Worm (Caenorhabditis elegans): ENCODE measurements around the gene ldp-1.

DNA sequence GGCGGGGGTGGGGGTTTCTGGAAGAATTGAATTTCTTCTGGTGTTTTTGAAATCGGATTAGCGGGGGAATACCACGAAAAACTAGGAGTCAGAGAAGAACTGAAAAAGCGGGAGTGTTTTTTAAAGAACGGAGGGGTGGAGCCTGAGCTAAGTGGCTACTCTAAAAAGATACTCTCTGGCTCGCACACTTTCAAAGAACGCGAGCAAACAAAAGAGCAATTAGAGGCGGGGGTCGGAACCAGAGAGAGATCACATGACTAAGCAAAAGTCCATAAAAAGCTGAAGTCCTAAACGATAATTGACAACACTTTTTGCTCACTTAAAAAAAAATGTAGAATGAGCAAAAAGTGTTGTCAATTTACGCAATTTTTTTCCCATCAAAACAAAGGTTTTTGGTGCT is 7.0 kb downstream of the ldp-1 start:
- TF ChIP-seq pha-2 (tag; optimal IDR thresholded peaks at IDR 0.05) = no peak
- no peak for TF ChIP-seq ama-1 (optimal IDR thresholded peaks at IDR 0.05)
- no peak for TF ChIP-seq zip-5 (tag; optimal IDR thresholded peaks at IDR 0.05)
- no peak for TF ChIP-seq fax-1 (tag; optimal IDR thresholded peaks at IDR 0.05)
- TF ChIP-seq sdc-2 (tag; optimal IDR thresholded peaks at IDR 0.05) = no peak
- TF ChIP-seq mec-3 (tag; optimal IDR thresholded peaks at IDR 0.05; ENCODE audit: borderline replicate concordance) = no peak
- TF ChIP-seq fkh-10 (GFP tag; optimal IDR thresholded peaks at IDR 0.05) = no peak
- TF ChIP-seq pha-4 (tag; optimal IDR thresholded peaks at IDR 0.05) = no peak

All from whole organism, late embryonic.